Worm (Caenorhabditis elegans) whole organism, young adult: Measurements from ENCODE around the gene pap-1.

Source experiments
- D2030.7 ChIP-seq: fragments of 200-800 bp; sonication (Bioruptor generic); IDR thresholded peaks from 2 replicates; pipeline ENCODE4 v1.3.6; 2022; ENCODE audit warnings: missing genetic modification reagents, missing genetic modification characterization, missing compliant biosample characterization
- F57A8.1 ChIP-seq: fragments of 200-800 bp; sonication (Bioruptor generic); optimal IDR thresholded peaks from 2 replicates; lab custom pipeline; 2018; ENCODE audit warnings: mild to moderate bottlenecking, missing genetic modification characterization, moderate library complexity, missing compliant biosample characterization
- K11D2.4 ChIP-seq: fragments of 200-800 bp; sonication (Bioruptor generic); IDR thresholded peaks from 2 replicates; pipeline ENCODE4 v1.3.6; 2022; ENCODE audit warnings: missing genetic modification reagents, missing genetic modification characterization, missing compliant biosample characterization
- Y79H2A.3 ChIP-seq: fragments of 200-800 bp; sonication (Bioruptor generic); conservative IDR thresholded peaks from 2 replicates; pipeline ENCODE4 v1.3.6; 2022; ENCODE audit warnings: missing genetic modification reagents, missing genetic modification characterization, missing compliant biosample characterization
- ama-1 ChIP-seq, 3 experiments: fragments of 150-350 bp in 1 of 3; sonication (generic microtip) in 2 of 3; optimal IDR thresholded peaks; 2 replicates each; lab custom pipeline; 2014 to 2018; ENCODE audit warnings: missing biosample characterization in 2 of 3, missing genetic modification characterization in 2 of 3, missing genetic modification reagents in 2 of 3
- dox-1 ChIP-seq: fragments of 200-800 bp; sonication (Bioruptor generic); IDR thresholded peaks from 2 replicates; pipeline ENCODE4 v1.3.6; 2022; ENCODE audit warnings: missing genetic modification reagents, missing genetic modification characterization, missing compliant biosample characterization
- him-1 ChIP-seq: sonication (generic microtip); optimal IDR thresholded peaks from 2 replicates; lab custom pipeline; 2016; ENCODE audit warnings: missing genotype, missing genetic modification reagents, missing genetic modification characterization, missing compliant biosample characterization
- pha-4 ChIP-seq: fragments of 150-350 bp; sonication (generic microtip); optimal IDR thresholded peaks from 2 replicates; lab custom pipeline; 2014; ENCODE audit warnings: missing biosample characterization, missing genetic modification reagents, missing genetic modification characterization
- rpc-1 ChIP-seq, 2 experiments: fragments of 150-350 bp in 1 of 2; sonication (generic microtip) in 1 of 2; optimal IDR thresholded peaks; 2 replicates each; lab custom pipeline; 2014 to 2018; ENCODE audit warnings: missing biosample characterization in 1 of 2, missing genetic modification characterization in 1 of 2, missing genetic modification reagents in 1 of 2, missing genotype in 1 of 2
- snpc-4 ChIP-seq, 5 experiments: fragments of 150-350 bp in 1 of 5; sonication (generic microtip) in 4 of 5; optimal IDR thresholded peaks; 2 replicates each; lab custom pipeline; 2014 to 2018; ENCODE audit warnings: missing genetic modification characterization in 5 of 5, missing biosample characterization in 3 of 5, antibody characterized with exemption in 2 of 5, mild to moderate bottlenecking in 2 of 5, missing compliant biosample characterization in 2 of 5, missing genotype in 2 of 5, moderate library complexity in 2 of 5, missing genetic modification reagents in 1 of 5
- unc-130 ChIP-seq: sonication (generic microtip); optimal IDR thresholded peaks from 2 replicates; lab custom pipeline; 2016; ENCODE audit warnings: missing genetic modification reagents, missing genetic modification characterization, missing compliant biosample characterization
- xnd-1 ChIP-seq: sonication (generic microtip); optimal IDR thresholded peaks from 2 replicates; lab custom pipeline; 2016; ENCODE audit warnings: missing genotype, missing genetic modification reagents, missing genetic modification characterization, missing compliant biosample characterization
- ztf-26 ChIP-seq: sonication (generic microtip); optimal IDR thresholded peaks from 2 replicates; lab custom pipeline; 2017; ENCODE audit warnings: missing genetic modification characterization, missing compliant biosample characterization

- TF ChIP-seq him-1 (tag; lab: Kevin White, UChicago) (no peak), Y79H2A.3 (GFP tag; lab: Robert Waterston, UW) (no peak), pha-4 (tag; lab: Kevin White, UChicago) (no peak), rpc-1 (optimal IDR thresholded peaks at IDR 0.05; lab: Kevin White, UChicago) (no peak), rpc-1 (tag; optimal IDR thresholded peaks at IDR 0.05; lab: Kevin White, UChicago) (no peak), D2030.7 (GFP tag; lab: Robert Waterston, UW) (no peak), K11D2.4 (no peak), ama-1 (optimal IDR thresholded peaks at IDR 0.05; lab: Kevin White, UChicago) (no peak), ama-1 (GFP tag; optimal IDR thresholded peaks at IDR 0.05; lab: Kevin White, UChicago) (no peak), ztf-26 (tag; lab: Kevin White, UChicago) (no peak), unc-130 (no peak), dox-1 (GFP tag; lab: Robert Waterston, UW) (no peak), snpc-4 (GFP tag; optimal IDR thresholded peaks at IDR 0.05; lab: Kevin White, UChicago) (no peak), snpc-4 (tag; optimal IDR thresholded peaks at IDR 0.05; lab: Kevin White, UChicago) (no peak), F57A8.1 (GFP tag; lab: Kevin White, UChicago) (no peak), xnd-1 (tag; lab: Kevin White, UChicago) (no peak)
These were observed 18.9 kb downstream of the pap-1 start for ce11 chrV:10460685-10461084.
